Worm (Caenorhabditis elegans): ENCODE results near the gene Y38H6C.13.

Gene Y38H6C.13

ce11 chrV:20522219-20522618 is 5.4 kb upstream of the Y38H6C.13 start, which contains the start of the genes Y38H6C.9 and fbxa-150:
TSS of gene Y38H6C.9 (minus strand) at chrV:20522270.
TSS of gene fbxa-150 (plus strand) at chrV:20522598.
- TF ChIP-seq hmg-1.2 (GFP tag; IDR thresholded peaks at IDR 0.05), result peak; percentile 77; the same call in 1 of the 2 replicates
- TF ChIP-seq dox-1 (GFP tag; IDR thresholded peaks at IDR 0.05), result no peak
- no peak for TF ChIP-seq tbx-9 (tag; optimal IDR thresholded peaks at IDR 0.05; ENCODE audit: borderline replicate concordance)
- peak; percentile 92 for TF ChIP-seq cebp-1 (GFP tag; IDR thresholded peaks at IDR 0.05)
- TF ChIP-seq cebp-1 (tag; optimal IDR thresholded peaks at IDR 0.05), result peak; percentile 99

- TF ChIP-seq F49E8.2 (tag; optimal IDR thresholded peaks at IDR 0.05; ENCODE audit: insufficient read depth) (no peak), B0261.1 (tag; optimal IDR thresholded peaks at IDR 0.05) (no peak), cebp-1 (GFP tag; IDR thresholded peaks at IDR 0.05) (peak; percentile 36; the same call in 1 of the 2 replicates), cebp-1 (tag; optimal IDR thresholded peaks at IDR 0.05) (peak; percentile 70), Y53G8AR.9 (GFP tag; conservative IDR thresholded peaks at IDR 0.05) (no peak), nhr-80 (tag; optimal IDR thresholded peaks at IDR 0.05) (no peak)
These were observed 1.7 kb upstream of the Y38H6C.13 start, which contains the start of the genes srh-166 and Y38H6C.24 for ce11 chrV:20525816-20526459. TSS of gene srh-166 (minus strand) at chrV:20525866. TSS of gene Y38H6C.24 (plus strand) at chrV:20526435.

- no peak for TF ChIP-seq hlh-12 (tag; optimal IDR thresholded peaks at IDR 0.05)
- TF ChIP-seq ztf-22 (GFP tag; optimal IDR thresholded peaks at IDR 0.05), result no peak
- no peak for TF ChIP-seq B0261.1 (tag; optimal IDR thresholded peaks at IDR 0.05)
- no peak for TF ChIP-seq nfya-1 (tag; optimal IDR thresholded peaks at IDR 0.05; ENCODE audit: borderline replicate concordance, insufficient read depth)
- no peak for TF ChIP-seq snpc-4 (GFP tag; optimal IDR thresholded peaks at IDR 0.05)
- no peak for TF ChIP-seq snpc-4 (tag; optimal IDR thresholded peaks at IDR 0.05)
- TF ChIP-seq dox-1 (GFP tag; IDR thresholded peaks at IDR 0.05), result no peak
- TF ChIP-seq hsf-1 (GFP tag; IDR thresholded peaks at IDR 0.05), result no peak
- no peak for TF ChIP-seq Y67H2A.10 (GFP tag; conservative IDR thresholded peaks at IDR 0.05)
- no peak for TF ChIP-seq dpl-1 (GFP tag; optimal IDR thresholded peaks at IDR 0.05)
- no peak for TF ChIP-seq F57A8.1 (GFP tag; optimal IDR thresholded peaks at IDR 0.05)
- no peak for TF ChIP-seq dpff-1 (tag; optimal IDR thresholded peaks at IDR 0.05)
- TF ChIP-seq ama-1 (optimal IDR thresholded peaks at IDR 0.05), result no peak
- no peak for TF ChIP-seq ama-1 (GFP tag; optimal IDR thresholded peaks at IDR 0.05)
- TF ChIP-seq xnd-1 (tag; optimal IDR thresholded peaks at IDR 0.05), result no peak
- no peak for TF ChIP-seq somi-1 (GFP tag; optimal IDR thresholded peaks at IDR 0.05)
- TF ChIP-seq Y95B8A.8 (GFP tag; IDR thresholded peaks at IDR 0.05), result no peak
- no peak for TF ChIP-seq let-607 (tag; optimal IDR thresholded peaks at IDR 0.05)
- TF ChIP-seq nhr-179 (tag; optimal IDR thresholded peaks at IDR 0.05), result no peak
- TF ChIP-seq bed-2 (GFP tag; IDR thresholded peaks at IDR 0.05), result no peak
- no peak for TF ChIP-seq unc-130 (GFP tag; optimal IDR thresholded peaks at IDR 0.05)
These were observed 6.5 kb downstream of the Y38H6C.13 start, which contains the start of gene famh-161 for ce11 chrV:20534072-20534471. TSS of gene famh-161 (minus strand) at chrV:20534172.

- no peak for TF ChIP-seq zfh-2 (GFP tag; conservative IDR thresholded peaks at IDR 0.05)
- no peak for TF ChIP-seq K11D2.4 (GFP tag; IDR thresholded peaks at IDR 0.05)
- no peak for TF ChIP-seq hrde-1 (tag; optimal IDR thresholded peaks at IDR 0.05; ENCODE audit: borderline replicate concordance)
- TF ChIP-seq Y79H2A.3 (GFP tag; conservative IDR thresholded peaks at IDR 0.05), result no peak
These were observed 8.6 kb downstream of the Y38H6C.13 start, which contains the start of gene Y38H6C.15 for ce11 chrV:20536208-20536607. TSS of gene Y38H6C.15 (minus strand) at chrV:20536308.

Data from whole organism, young adult.